Fruit fly (Drosophila melanogaster) whole organism, embryonic: ENCODE results near the gene CG5498.

Source experiments
- Aef1 ChIP-seq: fragments of 200-800 bp; sonication (Bioruptor generic); IDR thresholded peaks from 3 replicates; pipeline ENCODE4 v1.3.6; 2022; ENCODE audit warnings: missing biosample characterization, missing genetic modification characterization
- Antp ChIP-seq: fragments of 200-800 bp; sonication (Bioruptor generic); optimal IDR thresholded peaks from 3 replicates; lab custom pipeline; 2016; ENCODE audit warnings: missing biosample characterization, missing genetic modification characterization
- Atf-2 ChIP-seq: fragments of 200-800 bp; sonication (Bioruptor generic); optimal IDR thresholded peaks from 2 replicates; lab custom pipeline; 2016; ENCODE audit warnings: missing biosample characterization, missing genetic modification characterization
- CG10654 ChIP-seq: fragments of 200-800 bp; sonication (Bioruptor generic); optimal IDR thresholded peaks from 2 replicates; lab custom pipeline; 2016; ENCODE audit warnings: missing biosample characterization, missing genetic modification characterization
- CG11560 ChIP-seq: fragments of 200-800 bp; sonication (Bioruptor generic); IDR thresholded peaks from 3 replicates; pipeline ENCODE4 v1.3.6; 2022; ENCODE audit warnings: missing biosample characterization, missing genetic modification characterization
- CG12769 ChIP-seq: fragments of 200-800 bp; sonication (Bioruptor generic); optimal IDR thresholded peaks from 2 replicates; lab custom pipeline; 2019; ENCODE audit warnings: missing biosample characterization, mild to moderate bottlenecking, missing genetic modification characterization, moderate library complexity
- CG13287 ChIP-seq: fragments of 200-800 bp; sonication (Bioruptor generic); IDR thresholded peaks from 2 replicates; pipeline ENCODE4 v1.3.6; 2022; ENCODE audit warnings: missing biosample characterization, missing genetic modification characterization; ENCODE audit not compliant: partially characterized antibody
- CG13424 ChIP-seq: fragments of 200-800 bp; sonication (Bioruptor generic); optimal IDR thresholded peaks from 2 replicates; lab custom pipeline; 2019; ENCODE audit warnings: missing biosample characterization, mild to moderate bottlenecking, missing genetic modification characterization, moderate library complexity
- CG14667 ChIP-seq: fragments of 200-800 bp; sonication (Bioruptor generic); IDR thresholded peaks from 2 replicates; pipeline ENCODE4 v1.3.6; 2022; ENCODE audit warnings: missing biosample characterization, missing genetic modification characterization
- CG14860 ChIP-seq: fragments of 200-800 bp; sonication (Bioruptor generic); IDR thresholded peaks from 3 replicates; pipeline ENCODE4 v1.3.6; 2022; ENCODE audit warnings: missing biosample characterization, missing genetic modification characterization; ENCODE audit not compliant: partially characterized antibody
- CG15269 ChIP-seq: fragments of 200-800 bp; sonication (Bioruptor generic); optimal IDR thresholded peaks from 2 replicates; lab custom pipeline; 2018; ENCODE audit warnings: missing biosample characterization, mild to moderate bottlenecking, missing genetic modification characterization, moderate library complexity
- CG15479 ChIP-seq: fragments of 200-800 bp; sonication (Bioruptor generic); optimal IDR thresholded peaks from 3 replicates; lab custom pipeline; 2019; ENCODE audit warnings: missing biosample characterization, mild to moderate bottlenecking, missing genetic modification characterization, moderate library complexity
- CG15696 ChIP-seq: fragments of 200-800 bp; sonication (Bioruptor generic); optimal IDR thresholded peaks from 2 replicates; lab custom pipeline; 2019; ENCODE audit warnings: missing biosample characterization, mild to moderate bottlenecking, missing genetic modification characterization, moderate library complexity
- CG16779 ChIP-seq: fragments of 200-800 bp; sonication (Bioruptor generic); IDR thresholded peaks from 2 replicates; pipeline ENCODE4 v1.3.6; 2022; ENCODE audit warnings: missing biosample characterization, missing genetic modification characterization
- CG16813 ChIP-seq: fragments of 200-800 bp; sonication (Bioruptor generic); IDR thresholded peaks from 3 replicates; pipeline ENCODE4 v1.3.6; 2022; ENCODE audit warnings: missing biosample characterization, missing genetic modification characterization; ENCODE audit not compliant: partially characterized antibody
- CG16815 ChIP-seq: fragments of 200-800 bp; sonication (Bioruptor generic); optimal IDR thresholded peaks from 3 replicates; lab custom pipeline; 2017; ENCODE audit warnings: missing biosample characterization, mild to moderate bottlenecking, missing genetic modification characterization
- CG1792 ChIP-seq: fragments of 200-800 bp; sonication (Bioruptor generic); optimal IDR thresholded peaks from 2 replicates; lab custom pipeline; 2016; ENCODE audit warnings: missing biosample characterization, missing genetic modification characterization
- CG1832 ChIP-seq: fragments of 200-800 bp; sonication (Bioruptor generic); optimal IDR thresholded peaks from 2 replicates; lab custom pipeline; 2017; ENCODE audit warnings: missing biosample characterization, mild to moderate bottlenecking, missing genetic modification characterization, inconsistent platforms
- CG2202 ChIP-seq: fragments of 200-800 bp; sonication (Bioruptor generic); optimal IDR thresholded peaks from 2 replicates; lab custom pipeline; 2018; ENCODE audit warnings: missing biosample characterization, mild to moderate bottlenecking, missing genetic modification characterization
- CG2875 ChIP-seq: fragments of 200-800 bp; sonication (Bioruptor generic); optimal IDR thresholded peaks from 2 replicates; lab custom pipeline; 2017; ENCODE audit warnings: missing biosample characterization, mild to moderate bottlenecking, missing genetic modification characterization, missing genetic modification reagents
- CG31365 ChIP-seq: fragments of 200-800 bp; sonication (Bioruptor generic); optimal IDR thresholded peaks from 2 replicates; lab custom pipeline; 2018; ENCODE audit warnings: missing biosample characterization, mild to moderate bottlenecking, missing genetic modification characterization
- CG43689 ChIP-seq: fragments of 200-800 bp; sonication (Bioruptor generic); IDR thresholded peaks from 2 replicates; pipeline ENCODE4 v1.3.6; 2022; ENCODE audit warnings: missing biosample characterization, missing genetic modification characterization
- CG4820 ChIP-seq: fragments of 200-800 bp; sonication (Bioruptor generic); optimal IDR thresholded peaks from 3 replicates; lab custom pipeline; 2016; ENCODE audit warnings: missing biosample characterization, missing genetic modification characterization
- CG4854 ChIP-seq: fragments of 200-800 bp; sonication (Bioruptor generic); optimal IDR thresholded peaks from 2 replicates; lab custom pipeline; 2016; ENCODE audit warnings: missing biosample characterization, missing genetic modification characterization, inconsistent platforms
- CG6689 ChIP-seq: fragments of 200-800 bp; sonication (Bioruptor generic); IDR thresholded peaks from 2 replicates; pipeline ENCODE4 v1.3.6; 2022; ENCODE audit warnings: missing biosample characterization, missing genetic modification characterization
- CG6791 ChIP-seq: fragments of 200-800 bp; sonication (Bioruptor generic); IDR thresholded peaks from 3 replicates; pipeline ENCODE4 v1.3.6; 2022; ENCODE audit warnings: missing biosample characterization, missing genetic modification characterization; ENCODE audit not compliant: partially characterized antibody
- CG7786 ChIP-seq: fragments of 200-800 bp; sonication (Bioruptor generic); optimal IDR thresholded peaks from 2 replicates; lab custom pipeline; 2016; ENCODE audit warnings: missing biosample characterization, missing genetic modification characterization
- CG7839 ChIP-seq: fragments of 200-800 bp; sonication (Bioruptor generic); optimal IDR thresholded peaks from 3 replicates; lab custom pipeline; 2018; ENCODE audit warnings: missing biosample characterization, mild to moderate bottlenecking, missing genetic modification characterization, moderate library complexity
- CG7963 ChIP-seq: fragments of 200-800 bp; sonication (Bioruptor generic); IDR thresholded peaks from 3 replicates; pipeline ENCODE4 v1.3.6; 2022; ENCODE audit warnings: missing biosample characterization, missing genetic modification characterization; ENCODE audit not compliant: partially characterized antibody
- CTCF ChIP-seq: fragments of 200-800 bp; sonication (Bioruptor generic); optimal IDR thresholded peaks from 2 replicates; lab custom pipeline; 2017; ENCODE audit warnings: missing biosample characterization, mild to moderate bottlenecking, missing genetic modification characterization, moderate library complexity
- Camta ChIP-seq: fragments of 200-800 bp; sonication (Bioruptor generic); optimal IDR thresholded peaks from 2 replicates; lab custom pipeline; 2016; ENCODE audit warnings: missing biosample characterization, missing genetic modification characterization
- Dbx ChIP-seq: fragments of 200-800 bp; sonication (Bioruptor generic); IDR thresholded peaks from 3 replicates; pipeline ENCODE4 v1.3.6; 2022; ENCODE audit warnings: missing biosample characterization, missing genetic modification characterization
- Mrtf ChIP-seq: fragments of 200-800 bp; sonication (Bioruptor generic); IDR thresholded peaks from 3 replicates; pipeline ENCODE4 v1.3.6; 2022; ENCODE audit warnings: missing biosample characterization, missing genetic modification characterization
- Opbp ChIP-seq: fragments of 200-800 bp; sonication (Bioruptor generic); IDR thresholded peaks from 3 replicates; pipeline ENCODE4 v1.3.6; 2022; ENCODE audit warnings: missing biosample characterization, missing genetic modification characterization; ENCODE audit not compliant: partially characterized antibody
- Ptx1 ChIP-seq: fragments of 200-800 bp; sonication (Bioruptor generic); IDR thresholded peaks from 2 replicates; pipeline ENCODE4 v1.3.6; 2022; ENCODE audit warnings: missing biosample characterization, missing genetic modification characterization
- Side ChIP-seq: fragments of 200-800 bp; sonication (Bioruptor generic); optimal IDR thresholded peaks from 2 replicates; lab custom pipeline; 2016; ENCODE audit warnings: missing biosample characterization, missing genetic modification characterization
- Sry-δ ChIP-seq: fragments of 200-800 bp; sonication (Bioruptor generic); optimal IDR thresholded peaks from 2 replicates; lab custom pipeline; 2016; ENCODE audit warnings: missing biosample characterization, missing genetic modification characterization
- aop ChIP-seq: fragments of 200-800 bp; sonication (Bioruptor generic); IDR thresholded peaks from 2 replicates; pipeline ENCODE4 v1.3.6; 2022; ENCODE audit warnings: missing biosample characterization, missing genetic modification characterization
- ap ChIP-seq: fragments of 200-800 bp; sonication (Bioruptor generic); IDR thresholded peaks from 2 replicates; pipeline ENCODE4 v1.3.6; 2022; ENCODE audit warnings: missing biosample characterization, missing genetic modification characterization
- corto ChIP-seq: fragments of 200-800 bp; sonication (Bioruptor generic); optimal IDR thresholded peaks from 2 replicates; lab custom pipeline; 2016; ENCODE audit warnings: missing biosample characterization, mild to moderate bottlenecking, missing genetic modification characterization, moderate library complexity
- crc ChIP-seq: fragments of 200-800 bp; sonication (Bioruptor generic); optimal IDR thresholded peaks from 2 replicates; lab custom pipeline; 2016; ENCODE audit warnings: missing biosample characterization, missing genetic modification characterization
- ems ChIP-seq: fragments of 200-800 bp; sonication (Bioruptor generic); optimal IDR thresholded peaks from 3 replicates; lab custom pipeline; 2016; ENCODE audit warnings: missing biosample characterization, missing genetic modification characterization
- gro ChIP-seq: fragments of 200-800 bp; sonication (Bioruptor generic); optimal IDR thresholded peaks from 2 replicates; lab custom pipeline; 2016; ENCODE audit warnings: missing biosample characterization, missing genetic modification characterization
- lilli ChIP-seq: fragments of 200-800 bp; sonication (Bioruptor generic); optimal IDR thresholded peaks from 3 replicates; lab custom pipeline; 2016; ENCODE audit warnings: missing biosample characterization, missing genetic modification characterization
- pho ChIP-seq: fragments of 200-800 bp; sonication (Bioruptor generic); optimal IDR thresholded peaks from 2 replicates; lab custom pipeline; 2016; ENCODE audit warnings: missing biosample characterization, missing genetic modification characterization
- run ChIP-seq: fragments of 200-800 bp; sonication (Bioruptor generic); optimal IDR thresholded peaks from 3 replicates; lab custom pipeline; 2018; ENCODE audit warnings: missing biosample characterization, mild to moderate bottlenecking, missing genetic modification characterization
- sc ChIP-seq, 3 experiments: fragments of >200 bp in 2 of 3; fragments of 200-800 bp in 1 of 3; sonication (Bioruptor generic) in 1 of 3; optimal IDR thresholded peaks; 2 replicates in 2 of 3; 3 replicates in 1 of 3; lab custom pipeline; 2017; ENCODE audit warnings: mild to moderate bottlenecking in 1 of 3, missing biosample characterization in 1 of 3, missing genetic modification characterization in 1 of 3, missing genetic modification reagents in 1 of 3
- slou ChIP-seq: fragments of 200-800 bp; sonication (Bioruptor generic); optimal IDR thresholded peaks from 3 replicates; lab custom pipeline; 2016; ENCODE audit warnings: missing biosample characterization, missing genetic modification characterization
- tio ChIP-seq: fragments of 200-800 bp; sonication (Bioruptor generic); optimal IDR thresholded peaks from 2 replicates; lab custom pipeline; 2017; ENCODE audit warnings: missing biosample characterization, missing genetic modification characterization, inconsistent platforms
- z ChIP-seq: fragments of 200-800 bp; sonication (Bioruptor generic); IDR thresholded peaks from 3 replicates; pipeline ENCODE4 v1.3.6; 2022; ENCODE audit warnings: missing biosample characterization, missing genetic modification characterization

CG5498 gene

dm6 chr3L:20384086-20384810, at the start of gene CG5498, which contains the start of gene fbl (continued):
- TF ChIP-seq Camta (GFP tag; lab: Kevin White, UChicago) (peak; percentile 45), CG1832 (GFP tag; lab: Kevin White, UChicago) (no peak), CG43689 (GFP tag; lab: Robert Waterston, UW) (no peak), CG13424 (tag; lab: Kevin White, UChicago) (peak; percentile 69), Ptx1 (peak; percentile 40), Side (peak; percentile 18), aop (GFP tag; lab: Robert Waterston, UW) (no peak), CG11560 (tag; lab: Robert Waterston, UW) (no peak), CG2202 (tag; lab: Kevin White, UChicago) (peak; percentile 12), CTCF (GFP tag; lab: Kevin White, UChicago) (no peak), CG16779 (GFP tag; lab: Robert Waterston, UW) (no peak), CG31365 (tag; lab: Kevin White, UChicago) (peak; percentile 21), tio (GFP tag; lab: Kevin White, UChicago) (peak; percentile 53), pho (GFP tag; lab: Kevin White, UChicago) (peak; percentile 38), CG13287 (GFP tag; lab: Robert Waterston, UW) (peak; percentile 52; the same call in 1 of the 2 replicates), lilli (GFP tag; lab: Kevin White, UChicago) (peak; percentile 83), CG1792 (GFP tag; lab: Kevin White, UChicago) (no peak), slou (GFP tag; lab: Kevin White, UChicago) (peak; percentile 20), crc (GFP tag; lab: Kevin White, UChicago) (no peak), gro (peak; percentile 21), Atf-2 (GFP tag; lab: Kevin White, UChicago) (no peak), CG15269 (tag; lab: Kevin White, UChicago) (peak; percentile 60), Sry-δ (GFP tag; lab: Kevin White, UChicago) (peak; percentile 40), CG14667 (GFP tag; lab: Robert Waterston, UW) (no peak), CG7786 (GFP tag; lab: Kevin White, UChicago) (peak; percentile 38), Aef1 (GFP tag; lab: Robert Waterston, UW) (no peak), CG16813 (no peak), sc (optimal IDR thresholded peaks at IDR 0.05; lab: Kevin White, UChicago) (no peak), sc (GFP tag; optimal IDR thresholded peaks at IDR 0.05; lab: Kevin White, UChicago) (no peak), ems (GFP tag; lab: Kevin White, UChicago) (no peak), CG6689 (GFP tag; lab: Robert Waterston, UW) (peak; percentile 50), CG15479 (GFP tag; lab: Kevin White, UChicago) (peak; percentile 33), CG2875 (GFP tag; lab: Kevin White, UChicago) (no peak), corto (GFP tag; lab: Kevin White, UChicago) (peak; percentile 38), Antp (GFP tag; lab: Kevin White, UChicago) (no peak), CG14860 (GFP tag; lab: Robert Waterston, UW) (no peak), Opbp (GFP tag; lab: Robert Waterston, UW) (no peak), CG7963 (GFP tag; lab: Robert Waterston, UW) (no peak), run (tag; lab: Kevin White, UChicago) (no peak), CG7839 (peak; percentile 74), Dbx (GFP tag; lab: Robert Waterston, UW) (peak; percentile 67), Mrtf (GFP tag; lab: Robert Waterston, UW) (no peak), CG15696 (tag; lab: Kevin White, UChicago) (peak; percentile 61), ap (GFP tag; lab: Robert Waterston, UW) (no peak), CG6791 (GFP tag; lab: Robert Waterston, UW) (no peak; the same call in 2 of the 3 replicates), z (GFP tag; lab: Robert Waterston, UW) (no peak), CG10654 (GFP tag; lab: Kevin White, UChicago) (peak; percentile 62), CG12769 (tag; lab: Kevin White, UChicago) (no peak), CG4820 (GFP tag; lab: Kevin White, UChicago) (peak; percentile 50), CG4854 (peak; percentile 16), CG16815 (GFP tag; lab: Kevin White, UChicago) (peak; percentile 26)
